Fruit fly (Drosophila melanogaster) whole organism, wandering third instar larva: Measurements from ENCODE around the gene CG9921.
A peak's percentile ranks its signal among the peaks of the same experiment; 100 is the strongest.

Experiments
- Abd-B ChIP-seq: fragments of >200 bp; optimal IDR thresholded peaks from 2 replicates; lab custom pipeline; 2017; ENCODE audit warnings: missing biosample characterization, missing genetic modification characterization
- CG9705 ChIP-seq: fragments of 200-800 bp; sonication (Bioruptor generic); optimal IDR thresholded peaks from 2 replicates; lab custom pipeline; 2018; ENCODE audit warnings: missing biosample characterization, mild to moderate bottlenecking, missing genetic modification characterization
- CrebA ChIP-seq: fragments of 200-800 bp; sonication (Bioruptor generic); optimal IDR thresholded peaks from 2 replicates; lab custom pipeline; 2016; ENCODE audit warnings: missing biosample characterization, mild to moderate bottlenecking, missing genetic modification characterization, borderline replicate concordance
- Dfd ChIP-seq: fragments of >200 bp; optimal IDR thresholded peaks from 2 replicates; lab custom pipeline; 2017; ENCODE audit warnings: missing biosample characterization, missing genetic modification characterization
- Dif ChIP-seq: fragments of 200-275, 200-300 bp; sonication (Bioruptor generic); optimal IDR thresholded peaks from 2 replicates; lab custom pipeline; 2018; ENCODE audit warnings: missing biosample characterization, missing genetic modification characterization; ENCODE audit not compliant: partially characterized antibody
- GATAd ChIP-seq: sonication (Bioruptor generic); optimal IDR thresholded peaks from 2 replicates; lab custom pipeline; 2016; ENCODE audit warnings: missing biosample characterization, missing genetic modification characterization
- OdsH ChIP-seq: fragments of 200-800 bp; sonication (Bioruptor generic); optimal IDR thresholded peaks from 2 replicates; lab custom pipeline; 2016; ENCODE audit warnings: missing biosample characterization, mild to moderate bottlenecking, missing genetic modification characterization
- brk ChIP-seq: fragments of 200-800 bp; sonication (Bioruptor generic); optimal IDR thresholded peaks from 2 replicates; lab custom pipeline; 2016; ENCODE audit warnings: missing biosample characterization, mild to moderate bottlenecking, missing genetic modification characterization
- foxo ChIP-seq, 2 experiments: fragments of 200-800 bp; sonication (Bioruptor generic); optimal IDR thresholded peaks; 2 replicates in 1 of 2; 3 replicates in 1 of 2; lab custom pipeline; 2016 to 2017; ENCODE audit warnings: missing biosample characterization in 2 of 2, missing genetic modification characterization in 2 of 2
- h ChIP-seq: fragments of 200-800 bp; sonication (Bioruptor generic); optimal IDR thresholded peaks from 3 replicates; lab custom pipeline; 2016; ENCODE audit warnings: missing biosample characterization, mild to moderate bottlenecking, missing genetic modification characterization
- pan ChIP-seq: fragments of >200 bp; optimal IDR thresholded peaks from 2 replicates; lab custom pipeline; 2017
- sage ChIP-seq: fragments of 200-800 bp; sonication (Bioruptor generic); optimal IDR thresholded peaks from 2 replicates; lab custom pipeline; 2016; ENCODE audit warnings: missing biosample characterization, mild to moderate bottlenecking, missing genetic modification characterization
- sv ChIP-seq: fragments of 200-800 bp; sonication (Bioruptor generic); optimal IDR thresholded peaks from 3 replicates; lab custom pipeline; 2016; ENCODE audit warnings: missing biosample characterization, missing genetic modification characterization
- tai ChIP-seq: sonication (Bioruptor generic); optimal IDR thresholded peaks from 2 replicates; lab custom pipeline; 2016; ENCODE audit warnings: missing biosample characterization, missing genetic modification characterization

dm6 chrX:16332615-16333288 lies 648 bp downstream of the CG9921 start:
- peak; percentile 96 for TF ChIP-seq CG9705 (GFP tag; lab: Kevin White, UChicago)
- no peak for TF ChIP-seq Abd-B (GFP tag; lab: Kevin White, UChicago)
- peak; percentile 92 for TF ChIP-seq OdsH (GFP tag; lab: Kevin White, UChicago)
- no peak for TF ChIP-seq tai
- TF ChIP-seq h (GFP tag; lab: Kevin White, UChicago), result peak; percentile 95
- no peak for TF ChIP-seq GATAd
- peak; percentile 92 for TF ChIP-seq sv (GFP tag; lab: Kevin White, UChicago)
- peak; percentile 86 for TF ChIP-seq sage (GFP tag; lab: Kevin White, UChicago)
- no peak for TF ChIP-seq CrebA (GFP tag; lab: Kevin White, UChicago)
- peak; percentile 81 for TF ChIP-seq Dif (GFP tag; lab: Kevin White, UChicago)
- TF ChIP-seq pan (lab: Kevin White, UChicago), result no peak
- no peak for TF ChIP-seq Dfd (GFP tag; lab: Kevin White, UChicago)
- peak; percentile 67 for TF ChIP-seq brk (GFP tag; lab: Kevin White, UChicago)
- peak; percentile 49 to 95 for TF ChIP-seq foxo (GFP tag; optimal IDR thresholded peaks at IDR 0.05; lab: Kevin White, UChicago)
